Worm (Caenorhabditis elegans) whole organism, early embryonic: ENCODE results near the gene R10E8.6.
"Not testable (repeated sequence)": the region's sequence is repeated elsewhere in the genome, so short reads cannot be mapped to it uniquely, and the experiment has no call there.

Experiments used
- B0310.2 ChIP-seq: sonication (generic microtip); optimal IDR thresholded peaks from 2 replicates; lab custom pipeline; 2016; ENCODE audit warnings: mild to moderate bottlenecking, missing genetic modification characterization, missing compliant biosample characterization
- F13C5.2 ChIP-seq: sonication (generic microtip); optimal IDR thresholded peaks from 2 replicates; lab custom pipeline; 2017; ENCODE audit warnings: mild to moderate bottlenecking, missing genetic modification characterization, inconsistent platforms, missing compliant biosample characterization
- aly-1 ChIP-seq: sonication (generic microtip); optimal IDR thresholded peaks from 2 replicates; lab custom pipeline; 2016; ENCODE audit warnings: missing genetic modification characterization, missing compliant biosample characterization
- ama-1 ChIP-seq: fragments of 150-350 bp; optimal IDR thresholded peaks from 2 replicates; lab custom pipeline; 2014
- ceh-13 ChIP-seq: fragments of 200-800 bp; sonication (Bioruptor generic); optimal IDR thresholded peaks from 2 replicates; lab custom pipeline; 2018; ENCODE audit warnings: mild to moderate bottlenecking, missing genetic modification characterization, missing compliant biosample characterization
- ceh-36 ChIP-seq: sonication (generic microtip); optimal IDR thresholded peaks from 2 replicates; lab custom pipeline; 2016; ENCODE audit warnings: missing genetic modification characterization, inconsistent platforms, missing compliant biosample characterization
- ets-7 ChIP-seq: sonication (generic microtip); optimal IDR thresholded peaks from 2 replicates; lab custom pipeline; 2016; ENCODE audit warnings: missing genotype, missing genetic modification characterization, missing compliant biosample characterization
- flt-1 ChIP-seq: fragments of 200-800 bp; sonication (Bioruptor generic); IDR thresholded peaks from 2 replicates; pipeline ENCODE4 v1.3.6; 2022; ENCODE audit warnings: missing genetic modification characterization, missing compliant biosample characterization
- hmbx-1 ChIP-seq: sonication (generic microtip); optimal IDR thresholded peaks from 2 replicates; lab custom pipeline; 2016; ENCODE audit warnings: mild to moderate bottlenecking, missing genetic modification characterization, missing compliant biosample characterization
- hmg-4 ChIP-seq: fragments of 200-800 bp; sonication (Bioruptor generic); optimal IDR thresholded peaks from 2 replicates; lab custom pipeline; 2018; ENCODE audit warnings: mild to moderate bottlenecking, missing genetic modification characterization, missing compliant biosample characterization
- hnd-1 ChIP-seq: sonication (generic microtip); optimal IDR thresholded peaks from 2 replicates; lab custom pipeline; 2016; ENCODE audit warnings: missing genetic modification characterization, missing compliant biosample characterization
- pes-1 ChIP-seq: fragments of 200-800 bp; sonication (Bioruptor generic); IDR thresholded peaks from 2 replicates; pipeline ENCODE4 v1.3.6; 2022; ENCODE audit warnings: missing genetic modification reagents, missing genetic modification characterization, missing compliant biosample characterization
- scrt-1 ChIP-seq: fragments of 200-800 bp; sonication (Bioruptor generic); IDR thresholded peaks from 2 replicates; pipeline ENCODE4 v1.3.6; 2022; ENCODE audit warnings: missing genetic modification characterization, missing compliant biosample characterization
- sea-1 ChIP-seq: fragments of 200-800 bp; sonication (Bioruptor generic); conservative IDR thresholded peaks from 2 replicates; pipeline ENCODE4 v1.3.6; 2022; ENCODE audit warnings: missing genetic modification characterization, missing compliant biosample characterization
- tbx-11 ChIP-seq: fragments of 200-800 bp; sonication (Bioruptor generic); IDR thresholded peaks from 2 replicates; pipeline ENCODE4 v1.3.6; 2022; ENCODE audit warnings: missing genetic modification characterization, missing compliant biosample characterization
- tbx-37 ChIP-seq: fragments of 200-800 bp; sonication (Bioruptor generic); conservative IDR thresholded peaks from 2 replicates; pipeline ENCODE4 v1.3.6; 2022; ENCODE audit warnings: missing genetic modification reagents, missing genetic modification characterization, missing compliant biosample characterization
- tra-4 ChIP-seq: sonication (generic microtip); optimal IDR thresholded peaks from 2 replicates; lab custom pipeline; 2017; ENCODE audit warnings: missing genetic modification characterization, missing compliant biosample characterization

Gene R10E8.6

ce11 chrV:18266238-18266637, at the start of gene R10E8.6:
Gene R10E8.6, minus strand, starts transcription at chrV:18266391.
- no peak for TF ChIP-seq hmbx-1

ce11 chrV:18302414-18302813, 36.2 kb upstream of the R10E8.6 start, which contains the start of gene Y51A2A.6:
Gene Y51A2A.6, plus strand, starts transcription at chrV:18302714.
- TF ChIP-seq F13C5.2; hmg-4; ama-1 (lab: Kevin White, UChicago): not testable (repeated sequence)

- TF ChIP-seq ceh-13 (GFP tag; lab: Kevin White, UChicago) (no peak), B0310.2 (no peak)
Observed at ce11 chrV:18299313-18299712, 33.1 kb upstream of the R10E8.6 start.

- TF ChIP-seq sea-1 (GFP tag; lab: Robert Waterston, UW) = no peak
- no peak for TF ChIP-seq F13C5.2
- no peak for TF ChIP-seq hmbx-1
- TF ChIP-seq hnd-1 (tag; lab: Kevin White, UChicago) = no peak
Observed at ce11 chrV:18298506-18298905, 32.3 kb upstream of the R10E8.6 start, which contains the start of gene Y51A2A.5. Gene Y51A2A.5, plus strand, starts transcription at chrV:18298806.

- no peak for TF ChIP-seq hmg-4
- no peak for TF ChIP-seq flt-1 (GFP tag; lab: Robert Waterston, UW)
- no peak for TF ChIP-seq scrt-1
- no peak for TF ChIP-seq pes-1 (GFP tag; lab: Robert Waterston, UW)
- TF ChIP-seq aly-1 = no peak
- TF ChIP-seq B0310.2 = no peak
- no peak for TF ChIP-seq hmbx-1
- TF ChIP-seq ets-7 (tag; lab: Kevin White, UChicago) = no peak
- no peak for TF ChIP-seq ama-1 (lab: Kevin White, UChicago)
- no peak for TF ChIP-seq F13C5.2
- TF ChIP-seq tbx-37 (GFP tag; lab: Robert Waterston, UW) = no peak
- no peak for TF ChIP-seq hnd-1 (tag; lab: Kevin White, UChicago)
- TF ChIP-seq tra-4 (tag; lab: Kevin White, UChicago) = no peak
- no peak for TF ChIP-seq ceh-13 (GFP tag; lab: Kevin White, UChicago)
Observed at ce11 chrV:18292295-18292694, 26.1 kb upstream of the R10E8.6 start, which contains the start of gene Y51A2A.12. Gene Y51A2A.12, plus strand, starts transcription at chrV:18292595.

- TF ChIP-seq hnd-1 (tag; lab: Kevin White, UChicago) (no peak), flt-1 (GFP tag; lab: Robert Waterston, UW) (no peak), tra-4 (tag; lab: Kevin White, UChicago) (no peak), scrt-1 (no peak), pes-1 (GFP tag; lab: Robert Waterston, UW) (no peak), hmg-4 (no peak), aly-1 (no peak)
Observed at ce11 chrV:18290642-18291041, 24.5 kb upstream of the R10E8.6 start, which contains the start of gene Y51A2A.4. Gene Y51A2A.4, plus strand, starts transcription at chrV:18290942.

ce11 chrV:18282597-18282996, 16.4 kb upstream of the R10E8.6 start, which contains the start of gene clec-247:
Gene clec-247, plus strand, starts transcription at chrV:18282897.
- TF ChIP-seq hmbx-1 (no peak), ceh-13 (GFP tag; lab: Kevin White, UChicago) (no peak), F13C5.2 (no peak), tra-4 (tag; lab: Kevin White, UChicago) (no peak), tbx-37 (GFP tag; lab: Robert Waterston, UW) (no peak), pes-1 (GFP tag; lab: Robert Waterston, UW) (no peak), hnd-1 (tag; lab: Kevin White, UChicago) (no peak), aly-1 (no peak), sea-1 (GFP tag; lab: Robert Waterston, UW) (no peak), ceh-36 (no peak), B0310.2 (no peak), scrt-1 (no peak), hmg-4 (no peak), flt-1 (GFP tag; lab: Robert Waterston, UW) (no peak), ama-1 (lab: Kevin White, UChicago) (no peak)

ce11 chrV:18280778-18281177, 14.6 kb upstream of the R10E8.6 start, which contains the start of gene Y51A2A.16:
Gene Y51A2A.16, minus strand, starts transcription at chrV:18280878.
- TF ChIP-seq ceh-13 (GFP tag; lab: Kevin White, UChicago) (no peak), ets-7 (tag; lab: Kevin White, UChicago) (no peak), tbx-11 (GFP tag; lab: Robert Waterston, UW) (no peak), scrt-1 (no peak), sea-1 (GFP tag; lab: Robert Waterston, UW) (no peak), hmg-4 (no peak), tbx-37 (GFP tag; lab: Robert Waterston, UW) (no peak), aly-1 (no peak), F13C5.2 (no peak), B0310.2 (no peak), flt-1 (GFP tag; lab: Robert Waterston, UW) (no peak), tra-4 (tag; lab: Kevin White, UChicago) (no peak), hnd-1 (tag; lab: Kevin White, UChicago) (no peak), ceh-36 (no peak), pes-1 (GFP tag; lab: Robert Waterston, UW) (no peak), hmbx-1 (no peak), ama-1 (lab: Kevin White, UChicago) (no peak)

ce11 chrV:18270403-18270802, 4.2 kb upstream of the R10E8.6 start, which contains the start of gene Y37H2C.4:
Gene Y37H2C.4, plus strand, starts transcription at chrV:18270703.
- TF ChIP-seq hmbx-1 = no peak
- TF ChIP-seq sea-1 (GFP tag; lab: Robert Waterston, UW) = no peak
- no peak for TF ChIP-seq tbx-11 (GFP tag; lab: Robert Waterston, UW)
- no peak for TF ChIP-seq flt-1 (GFP tag; lab: Robert Waterston, UW)
- TF ChIP-seq F13C5.2 = no peak
